ENCODE assay signal across 1 fruit fly cellular context in the genomic region with DNA sequence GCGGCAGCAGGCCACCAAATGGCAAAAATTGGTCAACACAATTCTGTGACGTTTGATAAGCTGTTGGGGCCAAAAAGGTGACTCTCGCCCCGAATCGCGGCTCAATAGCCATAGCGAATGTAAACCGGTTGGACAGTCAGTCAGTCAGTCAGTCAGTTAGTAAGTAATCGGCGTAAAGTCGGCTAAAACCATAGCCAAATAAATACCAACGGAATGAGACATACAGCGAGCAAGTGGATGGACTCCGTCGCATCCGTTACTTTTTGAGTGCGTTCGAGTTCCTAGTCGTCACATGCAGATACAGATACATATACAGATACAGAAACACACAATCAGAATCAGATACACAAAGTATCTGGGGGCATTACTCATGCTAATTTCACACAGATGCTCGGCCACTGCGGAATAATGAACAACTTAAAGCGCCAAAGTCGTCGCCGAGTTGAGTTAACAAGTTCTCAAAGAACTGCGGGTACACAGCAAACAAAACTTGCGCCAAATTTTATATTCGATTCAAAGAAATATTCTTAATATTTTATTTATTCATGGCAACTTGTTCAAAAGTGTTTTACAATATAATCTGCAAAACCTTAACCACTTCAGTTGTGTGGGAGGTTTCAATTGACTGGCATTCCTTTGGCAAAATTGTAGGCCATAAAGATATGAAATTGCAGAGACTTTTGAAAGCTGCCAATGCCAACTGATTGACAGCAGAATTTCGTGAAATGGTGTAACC.
TF ChIP-seq lines count a peak whose summit lies in the region.

No protein-coding gene starts in this region.

TF ChIP-seq in whole organism, prepupa, 60 proteins besides CTCF, POLR2A, EP300 and RAD21 (continued from another document):
- TF ChIP-seq achi (GFP tag; optimal IDR thresholded peaks at IDR 0.05; lab: Kevin White, UChicago), result no peak
- no peak for TF ChIP-seq cyc (GFP tag; optimal IDR thresholded peaks at IDR 0.05; lab: Kevin White, UChicago)
- no peak for TF ChIP-seq Eip75B (GFP tag; optimal IDR thresholded peaks at IDR 0.05; lab: Kevin White, UChicago)
- no peak for TF ChIP-seq ss (GFP tag; optimal IDR thresholded peaks at IDR 0.05; lab: Kevin White, UChicago)
- no peak for TF ChIP-seq CG6854 (GFP tag; optimal IDR thresholded peaks at IDR 0.05; lab: Kevin White, UChicago)
- TF ChIP-seq lz (GFP tag; optimal IDR thresholded peaks at IDR 0.05; lab: Kevin White, UChicago), result no peak
- no peak for TF ChIP-seq salr (GFP tag; optimal IDR thresholded peaks at IDR 0.05; lab: Kevin White, UChicago)
- TF ChIP-seq CG8319 (GFP tag; optimal IDR thresholded peaks at IDR 0.05; lab: Kevin White, UChicago), result no peak
- no peak for TF ChIP-seq CG11294 (GFP tag; IDR thresholded peaks at IDR 0.05; lab: Robert Waterston, UW)
- peak; percentile 1 for TF ChIP-seq Ets96B (tag; optimal IDR thresholded peaks at IDR 0.05; lab: Kevin White, UChicago)
- TF ChIP-seq topi (GFP tag; optimal IDR thresholded peaks at IDR 0.05; lab: Kevin White, UChicago), result peak; percentile 1
- no peak for TF ChIP-seq Lpt (GFP tag; optimal IDR thresholded peaks at IDR 0.05; lab: Kevin White, UChicago)
- peak; percentile 28 for TF ChIP-seq Met (GFP tag; optimal IDR thresholded peaks at IDR 0.05; lab: Kevin White, UChicago)
- no peak for TF ChIP-seq CG3032 (tag; optimal IDR thresholded peaks at IDR 0.05; lab: Kevin White, UChicago)
- TF ChIP-seq CG31627 (GFP tag; optimal IDR thresholded peaks at IDR 0.05; lab: Kevin White, UChicago), result no peak
- TF ChIP-seq CG6276 (GFP tag; optimal IDR thresholded peaks at IDR 0.05; lab: Kevin White, UChicago), result peak; percentile 1
- no peak for TF ChIP-seq dac (GFP tag; optimal IDR thresholded peaks at IDR 0.05; lab: Kevin White, UChicago)
- TF ChIP-seq CG16779 (tag; optimal IDR thresholded peaks at IDR 0.05; lab: Kevin White, UChicago), result no peak
- peak; percentile 24 for TF ChIP-seq dsx (GFP tag; optimal IDR thresholded peaks at IDR 0.05; lab: Kevin White, UChicago; ENCODE audit: poor library complexity, severe bottlenecking)
- no peak for TF ChIP-seq fkh (GFP tag; optimal IDR thresholded peaks at IDR 0.05; lab: Kevin White, UChicago)
- TF ChIP-seq CG10669 (GFP tag; optimal IDR thresholded peaks at IDR 0.05; lab: Kevin White, UChicago), result no peak
- no peak for TF ChIP-seq Gug (GFP tag; IDR thresholded peaks at IDR 0.05; lab: Robert Waterston, UW)
- no peak for TF ChIP-seq CG1621 (tag; optimal IDR thresholded peaks at IDR 0.05; lab: Kevin White, UChicago)
- TF ChIP-seq fd85E (GFP tag; optimal IDR thresholded peaks at IDR 0.05; lab: Kevin White, UChicago), result no peak
- no peak for TF ChIP-seq Sox15 (GFP tag; optimal IDR thresholded peaks at IDR 0.05; lab: Kevin White, UChicago)
- peak; percentile 7 for TF ChIP-seq CG32006 (GFP tag; optimal IDR thresholded peaks at IDR 0.05; lab: Kevin White, UChicago)
- peak; percentile 3 for TF ChIP-seq OdsH (GFP tag; optimal IDR thresholded peaks at IDR 0.05; lab: Kevin White, UChicago)
- TF ChIP-seq Eip93F (GFP tag; optimal IDR thresholded peaks at IDR 0.05; lab: Kevin White, UChicago), result no peak
- TF ChIP-seq Hr39 (GFP tag; optimal IDR thresholded peaks at IDR 0.05; lab: Kevin White, UChicago), result no peak
- peak; percentile 7 for TF ChIP-seq Sox102F (GFP tag; optimal IDR thresholded peaks at IDR 0.05; lab: Kevin White, UChicago)
- no peak for TF ChIP-seq CG11762 (GFP tag; optimal IDR thresholded peaks at IDR 0.05; lab: Kevin White, UChicago; ENCODE audit: insufficient read depth)
- peak; percentile 21 for TF ChIP-seq Smox (GFP tag; optimal IDR thresholded peaks at IDR 0.05; lab: Kevin White, UChicago)
- TF ChIP-seq CG6163 (GFP tag; IDR thresholded peaks at IDR 0.05; lab: Robert Waterston, UW), result no peak
- TF ChIP-seq spab (GFP tag; optimal IDR thresholded peaks at IDR 0.05; lab: Kevin White, UChicago), result no peak
- TF ChIP-seq CG10631 (GFP tag; optimal IDR thresholded peaks at IDR 0.05; lab: Kevin White, UChicago), result no peak
- TF ChIP-seq Hr38 (GFP tag; optimal IDR thresholded peaks at IDR 0.05; lab: Kevin White, UChicago), result no peak
- no peak for TF ChIP-seq CG9139 (GFP tag; optimal IDR thresholded peaks at IDR 0.05; lab: Kevin White, UChicago)
- no peak for TF ChIP-seq Blimp-1 (GFP tag; optimal IDR thresholded peaks at IDR 0.05; lab: Kevin White, UChicago)
